Fruit fly (Drosophila melanogaster): Measurements from ENCODE around the gene Nnp-1.
A peak's percentile ranks its signal among the peaks of the same experiment; 100 is the strongest.

Nnp-1 gene

DNA sequence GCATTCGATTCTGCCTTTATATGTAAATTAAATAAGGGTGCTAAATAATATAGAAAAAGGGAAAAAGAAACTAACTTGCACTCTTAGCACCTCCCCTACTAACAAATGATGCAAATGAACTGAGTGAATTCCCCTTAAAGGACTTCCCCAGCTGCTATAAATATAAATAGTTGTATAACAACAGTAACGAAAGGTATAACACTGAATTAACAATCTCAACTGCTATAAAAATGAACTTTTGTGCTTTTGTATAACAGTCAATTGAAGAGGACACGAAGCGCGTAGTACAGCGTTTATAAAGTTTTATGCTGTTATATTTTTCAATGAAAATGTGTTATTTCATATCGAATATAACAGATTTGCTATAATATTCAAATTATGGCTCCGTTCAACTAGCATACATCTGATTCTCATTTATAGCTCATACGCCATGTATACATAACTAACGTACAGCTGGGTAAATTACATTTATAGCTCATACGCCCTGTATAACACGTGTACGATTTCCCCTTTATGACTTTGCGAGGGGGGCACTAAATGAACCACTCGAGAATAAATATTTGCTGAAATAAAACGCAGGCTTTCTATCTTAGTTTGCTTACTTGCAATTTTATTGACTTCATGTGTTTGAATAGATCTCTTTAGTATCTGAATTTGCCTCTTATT is 16.6 kb downstream of the Nnp-1 start:
- TF ChIP-seq lola (GFP tag; optimal IDR thresholded peaks at IDR 0.05) (no peak), GATAd (GFP tag; optimal IDR thresholded peaks at IDR 0.05) (no peak), N (GFP tag; optimal IDR thresholded peaks at IDR 0.05) (no peak), Myc (optimal IDR thresholded peaks at IDR 0.05) (peak; percentile 37), Dif (GFP tag; optimal IDR thresholded peaks at IDR 0.05; ENCODE audit: partially characterized antibody) (no peak), Jra (GFP tag; optimal IDR thresholded peaks at IDR 0.05) (no peak)

- no peak for TF ChIP-seq brk (GFP tag; optimal IDR thresholded peaks at IDR 0.05)
- no peak for TF ChIP-seq CG32264 (GFP tag; optimal IDR thresholded peaks at IDR 0.05)
- TF ChIP-seq Sp1 (GFP tag; optimal IDR thresholded peaks at IDR 0.05), result no peak
- TF ChIP-seq Mio (GFP tag; optimal IDR thresholded peaks at IDR 0.05), result no peak
- no peak for TF ChIP-seq Hr83 (GFP tag; optimal IDR thresholded peaks at IDR 0.05; ENCODE audit: poor library complexity, severe bottlenecking)
- TF ChIP-seq HLH106 (tag; optimal IDR thresholded peaks at IDR 0.05), result no peak
- no peak for TF ChIP-seq jim (GFP tag; optimal IDR thresholded peaks at IDR 0.05)
- TF ChIP-seq Vsx2 (GFP tag; optimal IDR thresholded peaks at IDR 0.05; ENCODE audit: partially characterized antibody), result no peak
- TF ChIP-seq sage (GFP tag; optimal IDR thresholded peaks at IDR 0.05), result no peak
- no peak for TF ChIP-seq Hnf4 (GFP tag; optimal IDR thresholded peaks at IDR 0.05)
- no peak for TF ChIP-seq dmrt93B (GFP tag; optimal IDR thresholded peaks at IDR 0.05)
- no peak for TF ChIP-seq ey (GFP tag; optimal IDR thresholded peaks at IDR 0.05)
- no peak for TF ChIP-seq foxo (GFP tag; optimal IDR thresholded peaks at IDR 0.05)
- TF ChIP-seq Abd-B (GFP tag; optimal IDR thresholded peaks at IDR 0.05), result no peak
- TF ChIP-seq fru (GFP tag; optimal IDR thresholded peaks at IDR 0.05), result no peak
- TF ChIP-seq OdsH (GFP tag; optimal IDR thresholded peaks at IDR 0.05), result no peak
- TF ChIP-seq woc (GFP tag; optimal IDR thresholded peaks at IDR 0.05), result no peak
- TF ChIP-seq CrebA (GFP tag; optimal IDR thresholded peaks at IDR 0.05; ENCODE audit: borderline replicate concordance), result no peak
- TF ChIP-seq br (GFP tag; optimal IDR thresholded peaks at IDR 0.05), result no peak
Measured at dm6 chr2L:13347473-13347872, 18.5 kb downstream of the Nnp-1 start, which contains the start of gene CG16826. TSS of gene CG16826 (plus strand) at chr2L:13347773.

DNA sequence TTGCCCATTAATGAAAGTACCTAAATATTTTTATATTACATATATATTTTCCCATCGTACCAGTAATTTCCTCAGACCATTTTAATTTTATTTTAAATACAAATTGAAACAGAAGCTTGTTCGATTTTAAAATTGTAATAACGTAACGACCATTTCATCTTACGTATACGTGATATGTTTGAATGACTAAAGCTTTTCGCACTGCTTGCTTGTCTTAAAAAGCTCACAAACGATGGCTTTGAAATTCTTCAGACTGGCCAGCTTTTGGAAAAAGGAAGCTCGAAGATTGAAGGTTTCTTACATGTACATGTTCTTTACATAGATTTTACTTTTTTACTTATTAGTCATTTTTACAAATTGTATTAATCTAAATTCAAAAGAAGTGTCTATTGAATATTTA is 33.3 kb downstream of the Nnp-1 start:
- TF ChIP-seq dmrt93B (GFP tag; optimal IDR thresholded peaks at IDR 0.05) (no peak), Dfd (GFP tag; optimal IDR thresholded peaks at IDR 0.05) (no peak), Mio (GFP tag; optimal IDR thresholded peaks at IDR 0.05) (no peak), GATAd (GFP tag; optimal IDR thresholded peaks at IDR 0.05) (no peak), Jra (GFP tag; optimal IDR thresholded peaks at IDR 0.05) (no peak), brk (GFP tag; optimal IDR thresholded peaks at IDR 0.05) (no peak), sage (GFP tag; optimal IDR thresholded peaks at IDR 0.05) (no peak), pan (optimal IDR thresholded peaks at IDR 0.05) (no peak), Hnf4 (GFP tag; optimal IDR thresholded peaks at IDR 0.05) (no peak), h (GFP tag; optimal IDR thresholded peaks at IDR 0.05) (no peak), Sp1 (GFP tag; optimal IDR thresholded peaks at IDR 0.05) (no peak), Hr83 (GFP tag; optimal IDR thresholded peaks at IDR 0.05; ENCODE audit: poor library complexity, severe bottlenecking) (no peak), Hr78 (GFP tag; optimal IDR thresholded peaks at IDR 0.05) (no peak), rgr (GFP tag; optimal IDR thresholded peaks at IDR 0.05) (no peak), tai (GFP tag; optimal IDR thresholded peaks at IDR 0.05) (no peak), CG9705 (GFP tag; optimal IDR thresholded peaks at IDR 0.05) (no peak), usp (GFP tag; optimal IDR thresholded peaks at IDR 0.05) (no peak), Dif (GFP tag; optimal IDR thresholded peaks at IDR 0.05; ENCODE audit: partially characterized antibody) (no peak), lola (GFP tag; optimal IDR thresholded peaks at IDR 0.05) (no peak), dsf (GFP tag; optimal IDR thresholded peaks at IDR 0.05; ENCODE audit: borderline replicate concordance) (no peak)

- TF ChIP-seq Vsx2 (GFP tag; optimal IDR thresholded peaks at IDR 0.05; ENCODE audit: partially characterized antibody) (no peak), Dif (GFP tag; optimal IDR thresholded peaks at IDR 0.05; ENCODE audit: partially characterized antibody) (peak; percentile 2)
Measured at dm6 chr2L:13331868-13332544, 34.0 kb downstream of the Nnp-1 start.

All from whole organism, wandering third instar larva.